Worm (Caenorhabditis elegans): ENCODE results near the gene C09G1.2.

Gene C09G1.2

ce11 chrX:15993916-15994315 is 11.4 kb upstream of the C09G1.2 start:
- no peak for TF ChIP-seq ZK546.5 (tag; optimal IDR thresholded peaks at IDR 0.05)
- TF ChIP-seq zag-1 (tag; optimal IDR thresholded peaks at IDR 0.05) = no peak
- no peak for TF ChIP-seq daf-12 (tag; optimal IDR thresholded peaks at IDR 0.05)
- peak; percentile 62 for TF ChIP-seq lin-39 (tag; optimal IDR thresholded peaks at IDR 0.05)
- no peak for TF ChIP-seq nhr-11 (tag; optimal IDR thresholded peaks at IDR 0.05)

ce11 chrX:15992806-15993205 is 10.3 kb upstream of the C09G1.2 start:
- no peak for TF ChIP-seq nhr-237 (tag; optimal IDR thresholded peaks at IDR 0.05)
- no peak for TF ChIP-seq ama-1 (optimal IDR thresholded peaks at IDR 0.05)
- no peak for TF ChIP-seq unc-39 (tag; optimal IDR thresholded peaks at IDR 0.05)
- TF ChIP-seq nhr-25 (tag; optimal IDR thresholded peaks at IDR 0.05) = no peak
- TF ChIP-seq fos-1 (tag; optimal IDR thresholded peaks at IDR 0.05) = no peak
- TF ChIP-seq ZK546.5 (tag; optimal IDR thresholded peaks at IDR 0.05) = no peak
- TF ChIP-seq unc-62 (GFP tag; optimal IDR thresholded peaks at IDR 0.05) = no peak
- TF ChIP-seq ceh-82 (tag; optimal IDR thresholded peaks at IDR 0.05) = no peak
- no peak for TF ChIP-seq nhr-12 (tag; optimal IDR thresholded peaks at IDR 0.05)
- no peak for TF ChIP-seq nhr-67 (tag; optimal IDR thresholded peaks at IDR 0.05)
- no peak for TF ChIP-seq hmg-11 (tag; optimal IDR thresholded peaks at IDR 0.05)
- no peak for TF ChIP-seq ceh-9 (tag; optimal IDR thresholded peaks at IDR 0.05)
- no peak for TF ChIP-seq skn-1 (tag; optimal IDR thresholded peaks at IDR 0.05)
- TF ChIP-seq snpc-4 (tag; optimal IDR thresholded peaks at IDR 0.05) = no peak
- TF ChIP-seq sea-2 (GFP tag; optimal IDR thresholded peaks at IDR 0.05) = no peak
- no peak for TF ChIP-seq jun-1 (tag; optimal IDR thresholded peaks at IDR 0.05)
- TF ChIP-seq daf-12 (tag; optimal IDR thresholded peaks at IDR 0.05) = no peak
- TF ChIP-seq tbx-2 (tag; optimal IDR thresholded peaks at IDR 0.05) = no peak

- TF ChIP-seq hmg-11 (tag; optimal IDR thresholded peaks at IDR 0.05) = no peak
- TF ChIP-seq mdl-1 (tag; optimal IDR thresholded peaks at IDR 0.05) = no peak
- no peak for TF ChIP-seq R02D3.7 (tag; optimal IDR thresholded peaks at IDR 0.05)
- TF ChIP-seq nfya-1 (tag; optimal IDR thresholded peaks at IDR 0.05; ENCODE audit: insufficient read depth) = no peak
- TF ChIP-seq unc-62 (GFP tag; optimal IDR thresholded peaks at IDR 0.05) = no peak
- no peak for TF ChIP-seq ceh-28 (tag; optimal IDR thresholded peaks at IDR 0.05)
- TF ChIP-seq sea-2 (GFP tag; optimal IDR thresholded peaks at IDR 0.05) = no peak
- no peak for TF ChIP-seq nhr-76 (tag; optimal IDR thresholded peaks at IDR 0.05)
- no peak for TF ChIP-seq lsy-12 (tag; optimal IDR thresholded peaks at IDR 0.05)
- no peak for TF ChIP-seq daf-12 (tag; optimal IDR thresholded peaks at IDR 0.05)
- no peak for TF ChIP-seq ceh-16 (tag; optimal IDR thresholded peaks at IDR 0.05)
- no peak for TF ChIP-seq nhr-28 (tag; optimal IDR thresholded peaks at IDR 0.05)
- TF ChIP-seq fkh-10 (GFP tag; optimal IDR thresholded peaks at IDR 0.05) = no peak
- no peak for TF ChIP-seq pha-4 (tag; optimal IDR thresholded peaks at IDR 0.05)
Measured at ce11 chrX:15988577-15988976, 6.0 kb upstream of the C09G1.2 start.

ce11 chrX:15983288-15983687 is 758 bp upstream of the C09G1.2 start:
- no peak for TF ChIP-seq lin-39 (tag; optimal IDR thresholded peaks at IDR 0.05)
- TF ChIP-seq sea-2 (GFP tag; optimal IDR thresholded peaks at IDR 0.05) = no peak
- TF ChIP-seq nhr-67 (tag; optimal IDR thresholded peaks at IDR 0.05) = no peak
- TF ChIP-seq eor-1 (tag; optimal IDR thresholded peaks at IDR 0.05) = no peak
- TF ChIP-seq hmg-11 (tag; optimal IDR thresholded peaks at IDR 0.05) = peak; percentile 10
- peak; percentile 2 for TF ChIP-seq fkh-10 (GFP tag; optimal IDR thresholded peaks at IDR 0.05)
- TF ChIP-seq nhr-77 (tag; optimal IDR thresholded peaks at IDR 0.05) = peak; percentile 82
- TF ChIP-seq nhr-12 (tag; optimal IDR thresholded peaks at IDR 0.05) = no peak
- TF ChIP-seq elt-2 (tag; optimal IDR thresholded peaks at IDR 0.05) = no peak
- TF ChIP-seq elt-1 (tag; optimal IDR thresholded peaks at IDR 0.05) = no peak
- TF ChIP-seq ceh-82 (tag; optimal IDR thresholded peaks at IDR 0.05) = no peak
- peak; percentile 79 for TF ChIP-seq ceh-28 (tag; optimal IDR thresholded peaks at IDR 0.05)
- TF ChIP-seq nhr-11 (tag; optimal IDR thresholded peaks at IDR 0.05) = no peak
- peak; percentile 26 for TF ChIP-seq R02D3.7 (tag; optimal IDR thresholded peaks at IDR 0.05)
- no peak for TF ChIP-seq ztf-11 (tag; optimal IDR thresholded peaks at IDR 0.05)
- TF ChIP-seq ceh-9 (tag; optimal IDR thresholded peaks at IDR 0.05) = no peak
- TF ChIP-seq nhr-23 (tag; optimal IDR thresholded peaks at IDR 0.05) = peak; percentile 49
- TF ChIP-seq mml-1 (tag; optimal IDR thresholded peaks at IDR 0.05) = no peak
- TF ChIP-seq lsy-12 (tag; optimal IDR thresholded peaks at IDR 0.05) = no peak
- TF ChIP-seq snpc-4 (tag; optimal IDR thresholded peaks at IDR 0.05) = no peak
- TF ChIP-seq tbx-2 (tag; optimal IDR thresholded peaks at IDR 0.05) = peak; percentile 64
- TF ChIP-seq unc-39 (tag; optimal IDR thresholded peaks at IDR 0.05) = no peak
- TF ChIP-seq nhr-237 (tag; optimal IDR thresholded peaks at IDR 0.05) = no peak
- TF ChIP-seq ama-1 (optimal IDR thresholded peaks at IDR 0.05) = no peak
- TF ChIP-seq nhr-25 (tag; optimal IDR thresholded peaks at IDR 0.05) = no peak
- TF ChIP-seq fkh-2 (tag; optimal IDR thresholded peaks at IDR 0.05) = no peak
- TF ChIP-seq aly-2 (tag; optimal IDR thresholded peaks at IDR 0.05) = no peak
- TF ChIP-seq pha-4 (tag; optimal IDR thresholded peaks at IDR 0.05) = peak; percentile 63
- no peak for TF ChIP-seq pqm-1 (tag; optimal IDR thresholded peaks at IDR 0.05)
- no peak for TF ChIP-seq unc-62 (GFP tag; optimal IDR thresholded peaks at IDR 0.05)
- no peak for TF ChIP-seq daf-12 (tag; optimal IDR thresholded peaks at IDR 0.05)
- no peak for TF ChIP-seq mdl-1 (tag; optimal IDR thresholded peaks at IDR 0.05)
- TF ChIP-seq zag-1 (tag; optimal IDR thresholded peaks at IDR 0.05) = no peak
- TF ChIP-seq nhr-28 (tag; optimal IDR thresholded peaks at IDR 0.05) = no peak
- TF ChIP-seq elt-3 (tag; optimal IDR thresholded peaks at IDR 0.05) = no peak
- TF ChIP-seq ceh-16 (tag; optimal IDR thresholded peaks at IDR 0.05) = no peak
- TF ChIP-seq fos-1 (tag; optimal IDR thresholded peaks at IDR 0.05) = no peak
- no peak for TF ChIP-seq lin-15B (tag; optimal IDR thresholded peaks at IDR 0.05)
- TF ChIP-seq egl-5 (tag; optimal IDR thresholded peaks at IDR 0.05) = no peak
- TF ChIP-seq jun-1 (tag; optimal IDR thresholded peaks at IDR 0.05) = peak; percentile 76
- TF ChIP-seq ztf-4 (tag; optimal IDR thresholded peaks at IDR 0.05) = no peak
